Fruit fly (Drosophila melanogaster) whole organism, pupa: ENCODE measurements around the gene CG14391.
A peak's percentile ranks its signal among the peaks of the same experiment; 100 is the strongest.

ENCODE experiments used
- CG13204 ChIP-seq: fragments of 200-800 bp; sonication (Bioruptor generic); optimal IDR thresholded peaks from 2 replicates; lab custom pipeline; 2018; ENCODE audit warnings: missing biosample characterization, mild to moderate bottlenecking, missing genetic modification characterization, moderate library complexity
- CG15710 ChIP-seq: fragments of 200-800 bp; sonication (Bioruptor generic); optimal IDR thresholded peaks from 2 replicates; lab custom pipeline; 2018; ENCODE audit warnings: missing biosample characterization, mild to moderate bottlenecking, missing genetic modification characterization, moderate library complexity
- CG17806 ChIP-seq: fragments of 200-800 bp; sonication (Bioruptor generic); optimal IDR thresholded peaks from 2 replicates; lab custom pipeline; 2018; ENCODE audit warnings: missing biosample characterization, mild to moderate bottlenecking, missing genetic modification characterization, moderate library complexity
- CG32121 ChIP-seq: fragments of 200-800 bp; sonication (Bioruptor generic); IDR thresholded peaks from 2 replicates; pipeline ENCODE4 v1.3.6; 2022; ENCODE audit warnings: missing biosample characterization, missing genetic modification characterization
- CG34367 ChIP-seq: fragments of 200-800 bp; sonication (Bioruptor generic); optimal IDR thresholded peaks from 2 replicates; lab custom pipeline; 2018; ENCODE audit warnings: missing biosample characterization, mild to moderate bottlenecking, missing genetic modification characterization
- CG4496 ChIP-seq: fragments of 200-800 bp; sonication (Bioruptor generic); IDR thresholded peaks from 3 replicates; pipeline ENCODE4 v1.3.6; 2022; ENCODE audit warnings: missing biosample characterization, missing genetic modification characterization
- CG9948 ChIP-seq: fragments of 200-800 bp; sonication (Bioruptor generic); optimal IDR thresholded peaks from 2 replicates; lab custom pipeline; 2018; ENCODE audit warnings: missing biosample characterization, mild to moderate bottlenecking, missing genetic modification characterization, moderate library complexity
- D1 ChIP-seq: fragments of 200-800 bp; sonication (Bioruptor generic); optimal IDR thresholded peaks from 2 replicates; lab custom pipeline; 2018; ENCODE audit warnings: missing biosample characterization, mild to moderate bottlenecking, missing genetic modification characterization, moderate library complexity
- EcR ChIP-seq: fragments of 200-800 bp; sonication (Bioruptor generic); optimal IDR thresholded peaks from 3 replicates; lab custom pipeline; 2019; ENCODE audit warnings: missing biosample characterization, missing genetic modification characterization, mild to moderate bottlenecking, moderate library complexity, missing genetic modification reagents
- Ets98B ChIP-seq: fragments of 200-800 bp; sonication (Bioruptor generic); IDR thresholded peaks from 2 replicates; pipeline ENCODE4 v1.3.6; 2022; ENCODE audit warnings: missing biosample characterization, missing genetic modification characterization
- Pif1B ChIP-seq: fragments of 200-800 bp; sonication (Bioruptor generic); optimal IDR thresholded peaks from 3 replicates; lab custom pipeline; 2016; ENCODE audit warnings: missing biosample characterization, missing genetic modification characterization
- Snoo ChIP-seq: fragments of 200-800 bp; sonication (Bioruptor generic); optimal IDR thresholded peaks from 3 replicates; lab custom pipeline; 2017; ENCODE audit warnings: missing biosample characterization, mild to moderate bottlenecking, missing genetic modification characterization, inconsistent platforms
- fd96Ca ChIP-seq: fragments of 200-800 bp; sonication (Bioruptor generic); IDR thresholded peaks from 3 replicates; pipeline ENCODE4 v1.3.6; 2022; ENCODE audit warnings: missing biosample characterization, missing genetic modification characterization

DNA sequence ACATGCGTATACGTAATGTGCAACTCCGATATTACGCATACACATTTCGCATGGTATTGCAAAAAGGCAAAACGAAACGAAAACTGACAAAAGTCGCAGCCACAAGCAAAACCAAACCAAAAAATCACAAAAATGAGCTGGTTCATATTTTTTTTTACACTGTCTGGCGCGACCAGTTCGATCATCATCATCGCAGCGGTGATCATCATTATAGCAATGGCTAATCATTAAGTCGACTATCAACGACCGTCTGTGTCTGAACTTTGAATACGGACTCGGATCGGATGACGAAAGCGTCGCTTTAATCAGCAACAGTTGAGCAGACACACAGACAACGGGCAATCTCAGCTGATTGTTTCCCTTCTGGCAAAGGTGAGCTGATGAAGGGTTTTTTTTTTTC lies 22.3 kb upstream of the CG14391 start:
- TF ChIP-seq CG34367 (tag; lab: Kevin White, UChicago): peak; percentile 47
- no peak for TF ChIP-seq Pif1B
- TF ChIP-seq Snoo (tag; lab: Kevin White, UChicago): peak; percentile 36
- peak; percentile 72 for TF ChIP-seq CG13204 (GFP tag; lab: Kevin White, UChicago)
- peak; percentile 40; the same call in 2 of the 3 replicates for TF ChIP-seq fd96Ca (GFP tag; lab: Robert Waterston, UW)
- TF ChIP-seq Ets98B (GFP tag; lab: Robert Waterston, UW): peak; percentile 34; the same call in 1 of the 2 replicates
- no peak for TF ChIP-seq D1 (tag; lab: Kevin White, UChicago)
- peak; percentile 27 for TF ChIP-seq CG17806 (tag; lab: Kevin White, UChicago)
- TF ChIP-seq EcR (GFP tag; lab: Kevin White, UChicago): peak; percentile 84
- no peak for TF ChIP-seq CG9948 (tag; lab: Kevin White, UChicago)
- TF ChIP-seq CG32121 (GFP tag; lab: Robert Waterston, UW): peak; percentile 30; the same call in 1 of the 2 replicates
- TF ChIP-seq CG4496 (GFP tag; lab: Robert Waterston, UW): peak; percentile 48; the same call in 2 of the 3 replicates
- TF ChIP-seq CG15710 (tag; lab: Kevin White, UChicago): peak; percentile 30
